Worm (Caenorhabditis elegans): ENCODE results near the gene mec-12.

ce11 chrIII:3094694-3095093 lies 44.3 kb downstream of the mec-12 start:
- TF ChIP-seq mdl-1 (tag; optimal IDR thresholded peaks at IDR 0.05) (no peak), ZK546.5 (tag; optimal IDR thresholded peaks at IDR 0.05) (no peak), egl-27 (tag; optimal IDR thresholded peaks at IDR 0.05) (no peak), ceh-16 (tag; optimal IDR thresholded peaks at IDR 0.05) (no peak), aly-2 (tag; optimal IDR thresholded peaks at IDR 0.05) (no peak), ztf-11 (tag; optimal IDR thresholded peaks at IDR 0.05) (no peak), skn-1 (tag; optimal IDR thresholded peaks at IDR 0.05) (no peak), fkh-10 (GFP tag; optimal IDR thresholded peaks at IDR 0.05) (no peak), pqm-1 (tag; optimal IDR thresholded peaks at IDR 0.05) (no peak), nhr-76 (tag; optimal IDR thresholded peaks at IDR 0.05) (no peak), ceh-9 (tag; optimal IDR thresholded peaks at IDR 0.05) (no peak)
